Worm (Caenorhabditis elegans): ENCODE results near the gene arrd-12.

DNA sequence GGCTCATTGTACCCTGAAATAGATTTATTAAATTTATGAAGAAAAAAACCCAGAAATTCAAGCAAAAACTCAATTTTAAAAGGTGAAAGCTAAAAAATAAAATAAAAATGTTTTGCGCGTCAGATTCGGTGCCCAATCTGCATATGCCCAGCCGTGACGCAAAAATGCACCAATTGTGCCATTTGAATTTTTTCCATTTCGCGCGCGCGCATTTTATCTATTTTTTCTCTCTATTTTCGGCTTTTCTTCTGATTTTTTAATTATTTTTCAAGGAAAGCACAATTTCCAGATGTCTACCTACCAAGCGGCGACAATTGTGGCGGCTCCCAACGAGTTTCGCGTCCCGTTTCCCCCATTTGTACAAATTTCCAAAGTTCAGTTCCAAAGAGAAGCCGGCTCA lies 40.3 kb upstream of the arrd-12 start, which contains the start of the genes Y54G9A.7 and bub-3:
- TF ChIP-seq ama-1 (optimal IDR thresholded peaks at IDR 0.05) (no peak), pqm-1 (tag; optimal IDR thresholded peaks at IDR 0.05) (no peak), hlh-30 (tag; optimal IDR thresholded peaks at IDR 0.05; ENCODE audit: insufficient read depth) (no peak), ttx-3 (tag; optimal IDR thresholded peaks at IDR 0.05) (no peak)

All from whole organism, late embryonic.